Worm (Caenorhabditis elegans): ENCODE measurements around the gene atf-7.

The atf-7 gene

DNA sequence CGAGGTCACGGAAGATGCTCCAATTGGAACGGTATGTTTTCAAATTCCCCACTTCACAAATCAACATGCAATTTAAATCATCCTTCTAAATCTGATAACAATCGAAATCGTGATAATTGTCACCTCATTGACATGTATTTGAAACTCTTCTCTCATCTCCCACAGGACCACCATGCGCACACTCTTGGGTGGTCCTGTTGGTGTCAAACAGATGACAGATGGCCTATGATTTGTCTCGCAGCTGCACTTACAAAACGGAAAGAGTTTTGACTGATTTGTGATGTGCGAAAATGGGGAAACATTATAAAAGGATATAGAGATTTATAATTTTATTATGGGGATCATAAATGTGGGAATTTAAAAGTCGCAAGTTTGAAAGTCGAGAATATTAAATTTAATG lies 24.6 kb upstream of the atf-7 start:
- TF ChIP-seq mdl-1 (tag; optimal IDR thresholded peaks at IDR 0.05) (no peak), nhr-28 (tag; optimal IDR thresholded peaks at IDR 0.05) (no peak), eor-1 (tag; optimal IDR thresholded peaks at IDR 0.05) (no peak), nhr-77 (tag; optimal IDR thresholded peaks at IDR 0.05) (no peak), ceh-16 (tag; optimal IDR thresholded peaks at IDR 0.05) (no peak), lsy-12 (tag; optimal IDR thresholded peaks at IDR 0.05) (no peak), jun-1 (tag; optimal IDR thresholded peaks at IDR 0.05) (no peak), nhr-23 (tag; optimal IDR thresholded peaks at IDR 0.05) (no peak), nhr-43 (tag; optimal IDR thresholded peaks at IDR 0.05; ENCODE audit: poor library complexity, severe bottlenecking) (no peak), unc-39 (tag; optimal IDR thresholded peaks at IDR 0.05) (no peak), nhr-237 (tag; optimal IDR thresholded peaks at IDR 0.05) (no peak), nhr-12 (tag; optimal IDR thresholded peaks at IDR 0.05) (no peak), pqm-1 (tag; optimal IDR thresholded peaks at IDR 0.05) (no peak)

DNA sequence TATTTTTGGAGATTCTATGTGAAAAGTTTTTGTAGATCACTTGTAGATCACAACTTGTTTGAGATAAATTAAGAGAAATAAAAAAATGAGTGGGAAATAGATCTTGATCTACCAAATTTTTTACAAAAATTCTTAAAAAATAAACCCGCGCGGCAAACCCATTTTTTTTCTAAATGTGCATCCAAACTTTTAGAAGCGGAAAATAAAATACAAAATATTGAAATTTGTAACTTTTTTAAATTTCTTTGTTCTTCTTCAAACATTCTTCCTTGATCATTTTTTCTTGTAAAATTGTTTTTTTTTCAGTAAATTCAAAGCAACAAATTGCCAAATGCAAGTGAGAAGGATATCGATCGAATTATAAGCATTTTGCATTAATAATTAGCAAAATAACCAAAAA lies 21.2 kb upstream of the atf-7 start, which contains the start of gene cdh-4:
Gene cdh-4, plus strand, starts transcription at position 301 of the 400 bp plus-strand sequence.
- no peak for TF ChIP-seq nhr-28 (tag; optimal IDR thresholded peaks at IDR 0.05)
- TF ChIP-seq ZK546.5 (tag; optimal IDR thresholded peaks at IDR 0.05): no peak
- TF ChIP-seq tbx-2 (tag; optimal IDR thresholded peaks at IDR 0.05): no peak
- TF ChIP-seq elt-2 (tag; optimal IDR thresholded peaks at IDR 0.05): no peak
- no peak for TF ChIP-seq nhr-76 (tag; optimal IDR thresholded peaks at IDR 0.05)

ce11 chrIII:4519410-4519809 lies 20.6 kb upstream of the atf-7 start:
- TF ChIP-seq nfya-1 (tag; optimal IDR thresholded peaks at IDR 0.05; ENCODE audit: insufficient read depth): no peak
- no peak for TF ChIP-seq snpc-4 (tag; optimal IDR thresholded peaks at IDR 0.05)
- TF ChIP-seq elt-3 (tag; optimal IDR thresholded peaks at IDR 0.05): no peak
- TF ChIP-seq nhr-77 (tag; optimal IDR thresholded peaks at IDR 0.05): no peak
- TF ChIP-seq nhr-76 (tag; optimal IDR thresholded peaks at IDR 0.05): no peak
- TF ChIP-seq lin-15B (tag; optimal IDR thresholded peaks at IDR 0.05): no peak
- TF ChIP-seq sea-2 (GFP tag; optimal IDR thresholded peaks at IDR 0.05): no peak
- TF ChIP-seq unc-62 (GFP tag; optimal IDR thresholded peaks at IDR 0.05): no peak
- TF ChIP-seq fkh-2 (tag; optimal IDR thresholded peaks at IDR 0.05): no peak
- no peak for TF ChIP-seq daf-12 (tag; optimal IDR thresholded peaks at IDR 0.05)
- no peak for TF ChIP-seq nhr-25 (tag; optimal IDR thresholded peaks at IDR 0.05)
- no peak for TF ChIP-seq R02D3.7 (tag; optimal IDR thresholded peaks at IDR 0.05)
- no peak for TF ChIP-seq nhr-67 (tag; optimal IDR thresholded peaks at IDR 0.05)
- no peak for TF ChIP-seq nhr-43 (tag; optimal IDR thresholded peaks at IDR 0.05; ENCODE audit: poor library complexity, severe bottlenecking)
- no peak for TF ChIP-seq ZK546.5 (tag; optimal IDR thresholded peaks at IDR 0.05)

ce11 chrIII:4517781-4518180 lies 18.9 kb upstream of the atf-7 start:
- TF ChIP-seq nhr-23 (tag; optimal IDR thresholded peaks at IDR 0.05) (no peak), aly-2 (tag; optimal IDR thresholded peaks at IDR 0.05) (no peak), zag-1 (tag; optimal IDR thresholded peaks at IDR 0.05) (no peak), unc-39 (tag; optimal IDR thresholded peaks at IDR 0.05) (no peak), egl-5 (tag; optimal IDR thresholded peaks at IDR 0.05) (no peak), fkh-2 (tag; optimal IDR thresholded peaks at IDR 0.05) (no peak), nhr-77 (tag; optimal IDR thresholded peaks at IDR 0.05) (no peak), ztf-11 (tag; optimal IDR thresholded peaks at IDR 0.05) (no peak), daf-12 (tag; optimal IDR thresholded peaks at IDR 0.05) (no peak), R02D3.7 (tag; optimal IDR thresholded peaks at IDR 0.05) (no peak), ceh-28 (tag; optimal IDR thresholded peaks at IDR 0.05) (no peak), skn-1 (tag; optimal IDR thresholded peaks at IDR 0.05) (no peak), nhr-43 (tag; optimal IDR thresholded peaks at IDR 0.05; ENCODE audit: poor library complexity, severe bottlenecking) (no peak)

DNA sequence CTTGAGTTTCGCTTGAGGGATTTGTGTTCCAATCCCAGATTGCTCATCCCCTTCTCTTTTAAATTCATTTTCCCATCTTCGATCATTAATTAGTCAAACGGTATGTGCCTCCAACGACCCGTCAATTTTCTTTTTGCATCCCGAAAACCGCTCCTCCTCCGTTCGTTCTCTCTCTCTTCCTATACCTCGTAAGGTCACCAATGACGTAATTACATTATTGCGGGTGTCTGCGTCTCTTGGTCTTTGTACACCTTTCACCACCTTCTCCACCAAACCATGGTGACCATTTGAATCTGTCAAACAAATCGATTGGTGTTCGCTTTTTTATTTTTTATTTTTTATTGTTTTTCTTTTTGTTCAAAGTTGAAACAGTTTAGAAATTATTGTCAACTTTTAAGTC lies 16.3 kb upstream of the atf-7 start:
- TF ChIP-seq ceh-28 (tag; optimal IDR thresholded peaks at IDR 0.05) (no peak), hmg-11 (tag; optimal IDR thresholded peaks at IDR 0.05) (no peak), ceh-16 (tag; optimal IDR thresholded peaks at IDR 0.05) (no peak), ZK546.5 (tag; optimal IDR thresholded peaks at IDR 0.05) (no peak), mdl-1 (tag; optimal IDR thresholded peaks at IDR 0.05) (no peak), tbx-2 (tag; optimal IDR thresholded peaks at IDR 0.05) (no peak), lin-39 (tag; optimal IDR thresholded peaks at IDR 0.05) (no peak), skn-1 (tag; optimal IDR thresholded peaks at IDR 0.05) (no peak), elt-2 (tag; optimal IDR thresholded peaks at IDR 0.05) (no peak), ztf-11 (tag; optimal IDR thresholded peaks at IDR 0.05) (no peak)
